Worm (Caenorhabditis elegans): ENCODE measurements around the gene npr-21.

npr-21 gene

ce11 chrX:17157868-17158267 lies at the start of gene npr-21:
TSS of gene npr-21 (minus strand) at chrX:17157968.
- TF ChIP-seq ztf-23 (GFP tag; IDR thresholded peaks at IDR 0.05): no peak
- TF ChIP-seq ztf-29 (GFP tag; IDR thresholded peaks at IDR 0.05): no peak
- no peak for TF ChIP-seq flt-1 (GFP tag; IDR thresholded peaks at IDR 0.05)
- TF ChIP-seq ref-1 (GFP tag; conservative IDR thresholded peaks at IDR 0.05): no peak
- no peak for TF ChIP-seq tab-1 (GFP tag; IDR thresholded peaks at IDR 0.05)
- no peak for TF ChIP-seq med-1 (GFP tag; optimal IDR thresholded peaks at IDR 0.05; ENCODE audit: insufficient read depth)
- no peak for TF ChIP-seq cog-1 (tag; optimal IDR thresholded peaks at IDR 0.05)
- TF ChIP-seq T22C8.4 (GFP tag; IDR thresholded peaks at IDR 0.05): no peak
- TF ChIP-seq klf-2 (GFP tag; conservative IDR thresholded peaks at IDR 0.05): no peak

ce11 chrX:17205853-17206252 lies 48.1 kb upstream of the npr-21 start:
- no peak for TF ChIP-seq ztf-29 (GFP tag; IDR thresholded peaks at IDR 0.05)
- TF ChIP-seq cog-1 (tag; optimal IDR thresholded peaks at IDR 0.05): no peak
- no peak for TF ChIP-seq flt-1 (GFP tag; IDR thresholded peaks at IDR 0.05)
- no peak for TF ChIP-seq med-1 (GFP tag; optimal IDR thresholded peaks at IDR 0.05; ENCODE audit: insufficient read depth)
- no peak for TF ChIP-seq tab-1 (GFP tag; IDR thresholded peaks at IDR 0.05)
- no peak for TF ChIP-seq T22C8.4 (GFP tag; IDR thresholded peaks at IDR 0.05)
- no peak for TF ChIP-seq ztf-23 (GFP tag; IDR thresholded peaks at IDR 0.05)

- TF ChIP-seq flt-1 (GFP tag; IDR thresholded peaks at IDR 0.05): no peak
- no peak for TF ChIP-seq ztf-29 (GFP tag; IDR thresholded peaks at IDR 0.05)
- no peak for TF ChIP-seq cog-1 (tag; optimal IDR thresholded peaks at IDR 0.05)
- TF ChIP-seq tab-1 (GFP tag; IDR thresholded peaks at IDR 0.05): no peak
- TF ChIP-seq T22C8.4 (GFP tag; IDR thresholded peaks at IDR 0.05): no peak
- TF ChIP-seq ref-1 (GFP tag; conservative IDR thresholded peaks at IDR 0.05): no peak
- no peak for TF ChIP-seq ztf-23 (GFP tag; IDR thresholded peaks at IDR 0.05)
- no peak for TF ChIP-seq med-1 (GFP tag; optimal IDR thresholded peaks at IDR 0.05; ENCODE audit: insufficient read depth)
- TF ChIP-seq klf-2 (GFP tag; conservative IDR thresholded peaks at IDR 0.05): no peak
Measured at ce11 chrX:17203399-17203798, 45.6 kb upstream of the npr-21 start.

- TF ChIP-seq ref-1 (GFP tag; conservative IDR thresholded peaks at IDR 0.05) (no peak), flt-1 (GFP tag; IDR thresholded peaks at IDR 0.05) (no peak), ztf-23 (GFP tag; IDR thresholded peaks at IDR 0.05) (no peak), T22C8.4 (GFP tag; IDR thresholded peaks at IDR 0.05) (no peak), cog-1 (tag; optimal IDR thresholded peaks at IDR 0.05) (no peak), klf-2 (GFP tag; conservative IDR thresholded peaks at IDR 0.05) (no peak), ztf-29 (GFP tag; IDR thresholded peaks at IDR 0.05) (no peak), tab-1 (GFP tag; IDR thresholded peaks at IDR 0.05) (no peak), med-1 (GFP tag; optimal IDR thresholded peaks at IDR 0.05; ENCODE audit: insufficient read depth) (no peak)
Measured at ce11 chrX:17197824-17198223, 40.1 kb upstream of the npr-21 start.

- TF ChIP-seq ztf-29 (GFP tag; IDR thresholded peaks at IDR 0.05): no peak
- TF ChIP-seq klf-2 (GFP tag; conservative IDR thresholded peaks at IDR 0.05): no peak
- TF ChIP-seq cog-1 (tag; optimal IDR thresholded peaks at IDR 0.05): no peak
- TF ChIP-seq ztf-23 (GFP tag; IDR thresholded peaks at IDR 0.05): no peak
- no peak for TF ChIP-seq flt-1 (GFP tag; IDR thresholded peaks at IDR 0.05)
Measured at ce11 chrX:17195080-17195479, 37.3 kb upstream of the npr-21 start, which contains the start of gene B0302.5. TSS of gene B0302.5 (minus strand) at chrX:17195137.

- no peak for TF ChIP-seq cog-1 (tag; optimal IDR thresholded peaks at IDR 0.05)
- TF ChIP-seq ztf-29 (GFP tag; IDR thresholded peaks at IDR 0.05): no peak
- TF ChIP-seq tab-1 (GFP tag; IDR thresholded peaks at IDR 0.05): no peak
- no peak for TF ChIP-seq flt-1 (GFP tag; IDR thresholded peaks at IDR 0.05)
Measured at ce11 chrX:17185696-17186430, 28.1 kb upstream of the npr-21 start, which contains the start of gene sid-3. TSS of gene sid-3 (plus strand) at chrX:17186380.

- peak; percentile 53 for TF ChIP-seq cog-1 (tag; optimal IDR thresholded peaks at IDR 0.05)
- 0 out of 2 replicates have a peak, but pooled peaks have one; percentile 47 for TF ChIP-seq flt-1 (GFP tag; IDR thresholded peaks at IDR 0.05)
- TF ChIP-seq klf-2 (GFP tag; conservative IDR thresholded peaks at IDR 0.05): no peak
- no peak for TF ChIP-seq ztf-23 (GFP tag; IDR thresholded peaks at IDR 0.05)
- no peak for TF ChIP-seq ztf-29 (GFP tag; IDR thresholded peaks at IDR 0.05)
Measured at ce11 chrX:17184363-17184762, 26.6 kb upstream of the npr-21 start.

ce11 chrX:17181220-17181619 lies 23.5 kb upstream of the npr-21 start:
- TF ChIP-seq ztf-23 (GFP tag; IDR thresholded peaks at IDR 0.05) (peak; percentile 48; the same call in 1 of the 2 replicates), med-1 (GFP tag; optimal IDR thresholded peaks at IDR 0.05; ENCODE audit: insufficient read depth) (no peak), flt-1 (GFP tag; IDR thresholded peaks at IDR 0.05) (peak; percentile 62)

ce11 chrX:17180135-17180534 lies 22.4 kb upstream of the npr-21 start:
- TF ChIP-seq ztf-29 (GFP tag; IDR thresholded peaks at IDR 0.05): no peak
- no peak for TF ChIP-seq ref-1 (GFP tag; conservative IDR thresholded peaks at IDR 0.05)
- no peak for TF ChIP-seq flt-1 (GFP tag; IDR thresholded peaks at IDR 0.05)
- no peak for TF ChIP-seq cog-1 (tag; optimal IDR thresholded peaks at IDR 0.05)
- TF ChIP-seq tab-1 (GFP tag; IDR thresholded peaks at IDR 0.05): no peak

ce11 chrX:17178239-17178638 lies 20.5 kb upstream of the npr-21 start, which contains the start of gene B0302.2:
TSS of gene B0302.2 (plus strand) at chrX:17178539.
- TF ChIP-seq ref-1 (GFP tag; conservative IDR thresholded peaks at IDR 0.05) (no peak), ztf-23 (GFP tag; IDR thresholded peaks at IDR 0.05) (no peak), med-1 (GFP tag; optimal IDR thresholded peaks at IDR 0.05; ENCODE audit: insufficient read depth) (no peak), cog-1 (tag; optimal IDR thresholded peaks at IDR 0.05) (no peak), ztf-29 (GFP tag; IDR thresholded peaks at IDR 0.05) (no peak)

Measured in whole organism, midembryonic.